Worm (Caenorhabditis elegans): ENCODE results near the gene T11G6.3.

ce11 chrIV:10821672-10822304, 33.2 kb downstream of the T11G6.3 start:
- TF ChIP-seq scrt-1 (GFP tag; IDR thresholded peaks at IDR 0.05), result 0 out of 2 replicates have a peak, but pooled peaks have one; percentile 46
- peak; percentile 2; the same call in 1 of the 2 replicates for TF ChIP-seq flt-1 (GFP tag; IDR thresholded peaks at IDR 0.05)
- TF ChIP-seq ceh-13 (GFP tag; optimal IDR thresholded peaks at IDR 0.05), result no peak
- TF ChIP-seq tra-4 (tag; optimal IDR thresholded peaks at IDR 0.05), result no peak

All from whole organism, early embryonic.